Fruit fly (Drosophila melanogaster): Measurements from ENCODE around the gene CG45079.

dm6 chr3R:17085029-17085807 is 39.1 kb upstream of the CG45079 start, which contains the start of gene GckIII:
- TF ChIP-seq Myc (optimal IDR thresholded peaks at IDR 0.05) (no peak), ttk (optimal IDR thresholded peaks at IDR 0.05) (no peak), psq (optimal IDR thresholded peaks at IDR 0.05) (no peak), h (optimal IDR thresholded peaks at IDR 0.05) (no peak)
